Worm (Caenorhabditis elegans): Measurements from ENCODE around the gene nhr-40.
A peak's percentile ranks its signal among the peaks of the same experiment; 100 is the strongest.

The nhr-40 gene

DNA sequence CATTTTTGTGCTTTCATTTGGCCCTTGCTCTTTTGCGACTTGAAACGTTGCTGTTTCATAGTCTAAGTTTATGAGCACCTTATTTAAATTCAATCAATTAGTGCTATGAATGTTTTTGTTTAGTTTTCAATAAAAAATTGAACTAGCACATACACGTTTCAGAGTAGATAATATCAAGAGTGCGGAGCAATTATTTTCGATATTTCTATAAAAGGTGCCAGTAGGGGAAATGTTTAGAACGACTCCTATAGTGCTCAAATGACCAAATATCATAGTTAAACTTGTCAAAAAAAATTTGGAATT lies 1.9 kb downstream of the nhr-40 start:
- TF ChIP-seq C34B4.2 (tag; optimal IDR thresholded peaks at IDR 0.05) = no peak
- TF ChIP-seq nhr-28 (tag; optimal IDR thresholded peaks at IDR 0.05) = no peak
- no peak for TF ChIP-seq ceh-82 (tag; optimal IDR thresholded peaks at IDR 0.05)
- TF ChIP-seq lin-39 (tag; optimal IDR thresholded peaks at IDR 0.05) = no peak
- no peak for TF ChIP-seq efl-1 (optimal IDR thresholded peaks at IDR 0.05)
- TF ChIP-seq efl-1 (GFP tag; optimal IDR thresholded peaks at IDR 0.05 in 1 of 2) = peak in 1 of 2 experiments; percentile 93
- TF ChIP-seq swsn-7 (tag; optimal IDR thresholded peaks at IDR 0.05) = no peak
- no peak for TF ChIP-seq lin-15B (tag; optimal IDR thresholded peaks at IDR 0.05)
- TF ChIP-seq F16B12.6 (tag; optimal IDR thresholded peaks at IDR 0.05) = no peak

DNA sequence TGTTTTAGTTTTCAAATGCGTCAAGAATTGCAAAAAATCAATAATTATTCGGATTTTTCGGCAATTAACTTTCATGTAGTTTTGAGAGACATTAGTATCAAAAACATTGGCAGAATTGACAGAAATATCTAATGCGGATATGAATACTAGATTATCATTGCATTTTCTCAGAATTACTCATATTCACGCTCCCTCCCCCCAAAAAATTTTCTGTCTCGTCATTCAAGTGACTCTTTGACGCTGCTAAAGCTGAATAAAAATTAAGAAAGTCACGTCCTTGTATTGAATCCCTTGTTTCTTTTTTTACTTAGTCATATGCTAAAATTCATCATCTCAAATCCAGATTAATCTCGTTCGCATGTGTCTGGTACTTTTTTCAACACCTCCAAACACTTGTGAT lies 2.8 kb downstream of the nhr-40 start:
- TF ChIP-seq efl-3 (GFP tag; optimal IDR thresholded peaks at IDR 0.05) (no peak), unc-98 (GFP tag; IDR thresholded peaks at IDR 0.05) (no peak), zip-4 (GFP tag; optimal IDR thresholded peaks at IDR 0.05) (no peak), dsc-1 (tag; optimal IDR thresholded peaks at IDR 0.05) (peak; percentile 98), ztf-11 (tag; optimal IDR thresholded peaks at IDR 0.05) (no peak), unc-30 (tag; optimal IDR thresholded peaks at IDR 0.05) (no peak), nhr-76 (tag; optimal IDR thresholded peaks at IDR 0.05) (no peak), elt-2 (tag; optimal IDR thresholded peaks at IDR 0.05) (no peak), lin-39 (tag; optimal IDR thresholded peaks at IDR 0.05) (no peak), pag-3 (tag; optimal IDR thresholded peaks at IDR 0.05; ENCODE audit: borderline replicate concordance, insufficient read depth) (no peak), sup-37 (GFP tag; optimal IDR thresholded peaks at IDR 0.05) (no peak), ets-5 (GFP tag; IDR thresholded peaks at IDR 0.05) (no peak), snu-23 (GFP tag; optimal IDR thresholded peaks at IDR 0.05) (peak; percentile 10), lsy-2 (tag; optimal IDR thresholded peaks at IDR 0.05) (peak in 1 of 2 experiments; percentile 22), nhr-84 (tag; optimal IDR thresholded peaks at IDR 0.05) (no peak), nhr-237 (tag; optimal IDR thresholded peaks at IDR 0.05) (no peak), nhr-71 (tag; optimal IDR thresholded peaks at IDR 0.05) (peak; percentile 74), nhr-20 (tag; optimal IDR thresholded peaks at IDR 0.05) (peak; percentile 36), lir-3 (tag; optimal IDR thresholded peaks at IDR 0.05; ENCODE audit: poor library complexity) (no peak), mep-1 (tag; optimal IDR thresholded peaks at IDR 0.05) (no peak), ceh-88 (GFP tag; IDR thresholded peaks at IDR 0.05) (no peak), blmp-1 (tag; optimal IDR thresholded peaks at IDR 0.05) (no peak), skn-1 (tag; optimal IDR thresholded peaks at IDR 0.05) (no peak), mef-2 (tag; optimal IDR thresholded peaks at IDR 0.05) (no peak), isw-1 (GFP tag; IDR thresholded peaks at IDR 0.05) (no peak), fkh-8 (tag; optimal IDR thresholded peaks at IDR 0.05) (peak; percentile 95), ceh-63 (GFP tag; optimal IDR thresholded peaks at IDR 0.05) (no peak), C34B4.2 (tag; optimal IDR thresholded peaks at IDR 0.05) (no peak), lin-13 (GFP tag; optimal IDR thresholded peaks at IDR 0.05) (no peak), alr-1 (tag; optimal IDR thresholded peaks at IDR 0.05; ENCODE audit: borderline replicate concordance) (no peak), pax-3 (tag; optimal IDR thresholded peaks at IDR 0.05) (peak; percentile 79), unc-130 (tag; optimal IDR thresholded peaks at IDR 0.05) (no peak), ceh-8 (GFP tag; optimal IDR thresholded peaks at IDR 0.05) (peak; percentile 69), dpl-1 (GFP tag; optimal IDR thresholded peaks at IDR 0.05) (no peak), mab-9 (GFP tag; IDR thresholded peaks at IDR 0.05) (no peak), pqm-1 (tag; optimal IDR thresholded peaks at IDR 0.05) (no peak), F16B12.6 (tag; optimal IDR thresholded peaks at IDR 0.05) (no peak), aha-1 (tag; optimal IDR thresholded peaks at IDR 0.05) (no peak), Y116A8C.19 (tag; optimal IDR thresholded peaks at IDR 0.05; ENCODE audit: borderline replicate concordance) (no peak), egl-13 (tag; optimal IDR thresholded peaks at IDR 0.05) (peak; percentile 82), mdl-1 (tag; optimal IDR thresholded peaks at IDR 0.05) (no peak), fkh-10 (GFP tag; optimal IDR thresholded peaks at IDR 0.05) (no peak), nhr-85 (tag) (no peak), efl-1 (optimal IDR thresholded peaks at IDR 0.05) (no peak), efl-1 (GFP tag; optimal IDR thresholded peaks at IDR 0.05 in 1 of 2) (no peak), unc-86 (tag; optimal IDR thresholded peaks at IDR 0.05) (peak; percentile 10), zag-1 (tag; optimal IDR thresholded peaks at IDR 0.05) (no peak), lin-15B (tag; optimal IDR thresholded peaks at IDR 0.05) (no peak), C04F5.9 (tag; optimal IDR thresholded peaks at IDR 0.05) (no peak)

Measured in whole organism, L1 larva.